Worm (Caenorhabditis elegans) whole organism, L1 larva: ENCODE results near the gene C24D10.5.

Experiments
- C16A3.4 ChIP-seq: fragments of 150-350 bp; optimal IDR thresholded peaks from 2 replicates; lab custom pipeline; 2014; ENCODE audit warnings: missing biosample characterization, missing genetic modification characterization
- Y116A8C.19 ChIP-seq: sonication (generic microtip); optimal IDR thresholded peaks from 2 replicates; lab custom pipeline; 2016; ENCODE audit warnings: missing compliant biosample characterization, missing genetic modification characterization, borderline replicate concordance
- aha-1 ChIP-seq: fragments of 150-350 bp; optimal IDR thresholded peaks from 2 replicates; lab custom pipeline; 2014; ENCODE audit warnings: missing biosample characterization, missing genetic modification characterization
- alr-1 ChIP-seq: fragments of 200-800 bp; sonication (Bioruptor generic); optimal IDR thresholded peaks from 2 replicates; lab custom pipeline; 2018; ENCODE audit warnings: borderline replicate concordance, mild to moderate bottlenecking, missing genetic modification characterization, missing compliant biosample characterization
- blmp-1 ChIP-seq: fragments of 150-350 bp; optimal IDR thresholded peaks from 2 replicates; lab custom pipeline; 2014; ENCODE audit warnings: missing biosample characterization, missing genetic modification characterization
- ceh-88 ChIP-seq: fragments of 200-800 bp; sonication (Bioruptor generic); IDR thresholded peaks from 2 replicates; pipeline ENCODE4 v1.3.6; 2022; ENCODE audit warnings: missing genetic modification characterization, missing compliant biosample characterization
- dpl-1 ChIP-seq, 3 experiments: fragments of 150-350 bp in 2 of 3; sonication (generic microtip) in 1 of 3; optimal IDR thresholded peaks; 2 replicates each; lab custom pipeline; 2014 to 2017; ENCODE audit warnings: missing biosample characterization in 3 of 3, missing genetic modification characterization in 3 of 3, missing genetic modification reagents in 3 of 3
- dsc-1 ChIP-seq: sonication (generic microtip); optimal IDR thresholded peaks from 2 replicates; lab custom pipeline; 2016; ENCODE audit warnings: mild to moderate bottlenecking, missing genetic modification characterization, missing compliant biosample characterization
- efl-1 ChIP-seq, 4 experiments: fragments of 150-350 bp; optimal IDR thresholded peaks in 3 of 4; peaks in 1 of 4; 1 replicate in 1 of 4; 2 replicates in 3 of 4; lab custom pipeline; 2014; ENCODE audit warnings: missing biosample characterization in 2 of 4, missing genetic modification characterization in 2 of 4, missing genetic modification reagents in 2 of 4
- egl-13 ChIP-seq: sonication (generic microtip); optimal IDR thresholded peaks from 2 replicates; lab custom pipeline; 2016; ENCODE audit warnings: missing genotype, missing genetic modification reagents, missing genetic modification characterization, missing compliant biosample characterization
- elt-3 ChIP-seq, 6 experiments: fragments of 150-350 bp in 1 of 6; sonication (generic microtip); optimal IDR thresholded peaks; 2 replicates each; lab custom pipeline; 2017 to 2018; ENCODE audit warnings: missing biosample characterization in 6 of 6, missing genetic modification characterization in 6 of 6, inconsistent platforms in 1 of 6
- ets-5 ChIP-seq: fragments of 200-800 bp; sonication (Bioruptor generic); IDR thresholded peaks from 2 replicates; pipeline ENCODE4 v1.3.6; 2022; ENCODE audit warnings: missing genetic modification characterization, missing compliant biosample characterization
- fkh-10 ChIP-seq: sonication (generic microtip); optimal IDR thresholded peaks from 2 replicates; lab custom pipeline; 2017; ENCODE audit warnings: missing biosample characterization, missing genetic modification reagents, missing genetic modification characterization
- fkh-4 ChIP-seq: sonication (generic microtip); optimal IDR thresholded peaks from 2 replicates; lab custom pipeline; 2016; ENCODE audit warnings: missing compliant biosample characterization, missing genetic modification characterization, borderline replicate concordance
- fos-1 ChIP-seq: fragments of 150-350 bp; optimal IDR thresholded peaks from 2 replicates; lab custom pipeline; 2014; ENCODE audit warnings: missing biosample characterization, missing genetic modification characterization
- grh-1 ChIP-seq: fragments of 200-800 bp; sonication (Bioruptor generic); IDR thresholded peaks from 2 replicates; pipeline ENCODE4 v1.3.6; 2022; ENCODE audit warnings: missing genetic modification reagents, missing genetic modification characterization, missing compliant biosample characterization
- hlh-4 ChIP-seq: sonication (generic microtip); optimal IDR thresholded peaks from 2 replicates; lab custom pipeline; 2016; ENCODE audit warnings: mild to moderate bottlenecking, missing genetic modification characterization, missing compliant biosample characterization
- irx-1 ChIP-seq: sonication (generic microtip); optimal IDR thresholded peaks from 2 replicates; lab custom pipeline; 2016; ENCODE audit warnings: missing genetic modification characterization, missing compliant biosample characterization
- jun-1 ChIP-seq: fragments of 150-350 bp; optimal IDR thresholded peaks from 2 replicates; lab custom pipeline; 2014; ENCODE audit warnings: missing biosample characterization, missing genetic modification reagents, missing genetic modification characterization
- lsy-2 ChIP-seq, 2 experiments: fragments of 150-350 bp; optimal IDR thresholded peaks; 2 replicates each; lab custom pipeline; 2014; ENCODE audit warnings: missing biosample characterization in 2 of 2, missing genetic modification characterization in 2 of 2
- mdl-1 ChIP-seq, 2 experiments: fragments of 150-350 bp; optimal IDR thresholded peaks; 2 replicates each; lab custom pipeline; 2014 to 2017; ENCODE audit warnings: missing biosample characterization in 2 of 2, missing genetic modification characterization in 2 of 2, inconsistent platforms in 1 of 2
- mef-2 ChIP-seq: fragments of 150-350 bp; optimal IDR thresholded peaks from 2 replicates; lab custom pipeline; 2014; ENCODE audit warnings: missing biosample characterization, missing genetic modification characterization
- mep-1 ChIP-seq: fragments of 150-350 bp; optimal IDR thresholded peaks from 2 replicates; lab custom pipeline; 2014; ENCODE audit warnings: missing biosample characterization, missing genetic modification characterization
- nhr-19 ChIP-seq: fragments of 200-800 bp; sonication (Bioruptor generic); conservative IDR thresholded peaks from 2 replicates; pipeline ENCODE4 v1.3.6; 2022; ENCODE audit warnings: missing genetic modification characterization, missing compliant biosample characterization
- nhr-20 ChIP-seq: sonication (generic microtip); optimal IDR thresholded peaks from 2 replicates; lab custom pipeline; 2016; ENCODE audit warnings: mild to moderate bottlenecking, missing genetic modification characterization, missing compliant biosample characterization
- nhr-77 ChIP-seq: fragments of 150-350 bp; optimal IDR thresholded peaks from 2 replicates; lab custom pipeline; 2014; ENCODE audit warnings: missing biosample characterization, missing genetic modification characterization
- nhr-84 ChIP-seq: sonication (generic microtip); optimal IDR thresholded peaks from 2 replicates; lab custom pipeline; 2017; ENCODE audit warnings: missing biosample characterization, missing genetic modification characterization
- nhr-85 ChIP-seq: sonication (generic microtip); peaks from one replicate; lab custom pipeline; 2016; ENCODE audit warnings: missing genetic modification characterization, inconsistent platforms, missing compliant biosample characterization
- nhr-90 ChIP-seq: sonication (generic microtip); optimal IDR thresholded peaks from 2 replicates; lab custom pipeline; 2016; ENCODE audit warnings: mild to moderate bottlenecking, missing genetic modification characterization, missing compliant biosample characterization; ENCODE audit not compliant: poor library complexity
- skn-1 ChIP-seq: fragments of 150-350 bp; optimal IDR thresholded peaks from 2 replicates; lab custom pipeline; 2014; ENCODE audit warnings: missing biosample characterization, missing genetic modification characterization
- sptf-1 ChIP-seq: fragments of 150-350 bp; optimal IDR thresholded peaks from 2 replicates; lab custom pipeline; 2014; ENCODE audit warnings: missing biosample characterization, missing genetic modification characterization
- sup-37 ChIP-seq: fragments of 200-800 bp; sonication (Bioruptor generic); optimal IDR thresholded peaks from 2 replicates; lab custom pipeline; 2018; ENCODE audit warnings: mild to moderate bottlenecking, missing genetic modification characterization, missing compliant biosample characterization
- tlp-1 ChIP-seq: fragments of 150-350 bp; optimal IDR thresholded peaks from 2 replicates; lab custom pipeline; 2014; ENCODE audit warnings: missing biosample characterization, missing genetic modification characterization
- unc-30 ChIP-seq: sonication (generic microtip); optimal IDR thresholded peaks from 2 replicates; lab custom pipeline; 2017; ENCODE audit warnings: missing biosample characterization, missing genetic modification characterization
- vab-15 ChIP-seq: sonication (generic microtip); optimal IDR thresholded peaks from 2 replicates; lab custom pipeline; 2017; ENCODE audit warnings: missing genotype, mild to moderate bottlenecking, missing genetic modification characterization, missing compliant biosample characterization
- zip-4 ChIP-seq: fragments of 200-800 bp; sonication (Bioruptor generic); optimal IDR thresholded peaks from 2 replicates; lab custom pipeline; 2018; ENCODE audit warnings: mild to moderate bottlenecking, missing genetic modification characterization, moderate library complexity, missing compliant biosample characterization
- ztf-4 ChIP-seq: fragments of 150-350 bp; optimal IDR thresholded peaks from 2 replicates; lab custom pipeline; 2014; ENCODE audit warnings: missing biosample characterization, missing genetic modification characterization

C24D10.5 gene

ce11 chrIV:5109943-5110342 lies 40.0 kb upstream of the C24D10.5 start:
- TF ChIP-seq nhr-84 (no peak), efl-1 (optimal IDR thresholded peaks at IDR 0.05; lab: Kevin White, UChicago) (no peak), efl-1 (GFP tag; optimal IDR thresholded peaks at IDR 0.05 in 1 of 2; lab: Kevin White, UChicago) (peak in 1 of 2 experiments; percentile 55)

DNA sequence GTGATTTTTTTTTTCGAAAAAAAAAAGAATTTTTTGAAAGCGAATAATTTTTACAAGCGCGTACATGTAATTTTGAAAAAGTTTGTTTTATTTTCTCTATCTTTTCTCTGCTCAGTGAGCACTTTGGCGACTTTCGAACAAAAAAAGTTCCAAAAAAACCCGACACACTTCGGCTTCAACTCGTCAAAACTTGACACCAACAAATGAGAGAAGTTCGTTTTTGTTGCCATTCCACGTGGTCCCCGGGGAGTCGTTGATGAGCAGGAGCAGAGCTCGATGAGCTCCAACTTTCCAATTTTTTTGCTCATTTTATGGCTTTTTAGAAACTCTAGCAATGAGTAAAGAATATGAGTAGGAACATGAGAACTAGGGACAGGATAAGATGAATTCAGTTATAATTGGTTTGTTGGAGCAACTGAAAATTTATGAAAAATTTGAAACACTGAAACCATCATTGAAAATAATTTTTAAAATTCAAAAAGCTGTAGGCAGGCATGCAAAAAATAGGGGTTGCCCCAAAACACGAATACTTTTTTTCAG lies 39.4 kb upstream of the C24D10.5 start:
- TF ChIP-seq nhr-85 (peak; percentile 20), dpl-1 (GFP tag; optimal IDR thresholded peaks at IDR 0.05; lab: Kevin White, UChicago) (no peak), jun-1 (tag; lab: Kevin White, UChicago) (no peak), nhr-19 (GFP tag; lab: Robert Waterston, UW) (no peak)

- TF ChIP-seq aha-1 (tag; lab: Kevin White, UChicago) = no peak
- no peak for TF ChIP-seq dsc-1
- no peak for TF ChIP-seq sptf-1 (tag; lab: Kevin White, UChicago)
- TF ChIP-seq ceh-88 (GFP tag; lab: Robert Waterston, UW) = no peak
- no peak for TF ChIP-seq jun-1 (tag; lab: Kevin White, UChicago)
- TF ChIP-seq mef-2 (tag; lab: Kevin White, UChicago) = no peak
- TF ChIP-seq egl-13 (tag; lab: Kevin White, UChicago) = no peak
- no peak for TF ChIP-seq alr-1 (tag; lab: Kevin White, UChicago)
- no peak for TF ChIP-seq vab-15 (tag; lab: Kevin White, UChicago)
- TF ChIP-seq elt-3 (tag; optimal IDR thresholded peaks at IDR 0.05; lab: Kevin White, UChicago) = no peak
- TF ChIP-seq nhr-20 (tag; lab: Kevin White, UChicago) = no peak
- no peak for TF ChIP-seq irx-1
- TF ChIP-seq fos-1 (tag; lab: Kevin White, UChicago) = no peak
- TF ChIP-seq nhr-77 = no peak
- TF ChIP-seq mep-1 (tag; lab: Kevin White, UChicago) = no peak
- TF ChIP-seq ets-5 = no peak
- TF ChIP-seq fkh-4 (tag; lab: Kevin White, UChicago) = no peak
- TF ChIP-seq grh-1 (GFP tag; lab: Robert Waterston, UW) = no peak
- no peak for TF ChIP-seq lsy-2 (tag; optimal IDR thresholded peaks at IDR 0.05; lab: Kevin White, UChicago)
Measured at ce11 chrIV:5111533-5111932, 38.4 kb upstream of the C24D10.5 start, which contains the start of gene AC7.3. Gene AC7.3, plus strand, starts transcription at chrIV:5111833.

DNA sequence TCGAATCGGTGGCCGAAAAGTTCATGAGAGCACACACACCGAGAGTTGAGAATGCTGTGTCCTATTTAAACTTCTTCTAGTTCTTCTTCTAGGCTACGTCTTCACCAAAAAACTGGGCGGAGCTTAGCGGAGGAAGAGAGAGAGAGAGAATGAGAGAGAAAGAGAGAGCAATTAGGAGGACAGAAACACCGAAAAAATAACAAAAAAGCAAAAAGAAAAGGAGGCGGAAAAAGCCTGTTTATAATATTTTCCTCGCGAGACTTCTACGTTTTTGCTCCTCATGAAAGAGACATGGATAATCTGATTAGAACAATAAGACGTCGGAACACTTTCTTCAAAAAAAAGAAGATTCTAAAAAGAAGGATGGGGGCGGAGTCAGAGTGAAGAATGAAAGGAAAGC lies 27.9 kb upstream of the C24D10.5 start, which contains the start of gene tkr-3:
tkr-3 (minus strand) TSS at position 101 of the 400 bp plus-strand sequence.
- TF ChIP-seq unc-30 (tag; lab: Kevin White, UChicago) (no peak), C16A3.4 (tag; lab: Kevin White, UChicago) (no peak), sup-37 (GFP tag; lab: Kevin White, UChicago) (no peak), fkh-10 (no peak), Y116A8C.19 (no peak), mdl-1 (tag; optimal IDR thresholded peaks at IDR 0.05; lab: Kevin White, UChicago) (no peak), tlp-1 (tag; lab: Kevin White, UChicago) (no peak), nhr-90 (tag; lab: Kevin White, UChicago) (no peak), grh-1 (GFP tag; lab: Robert Waterston, UW) (no peak), nhr-19 (GFP tag; lab: Robert Waterston, UW) (no peak), blmp-1 (tag; lab: Kevin White, UChicago) (no peak), nhr-77 (no peak), skn-1 (no peak), egl-13 (tag; lab: Kevin White, UChicago) (no peak), ztf-4 (no peak), hlh-4 (no peak), zip-4 (no peak)
